Fruit fly (Drosophila melanogaster) whole organism, embryonic: ENCODE results near the gene CG14883.
A peak's percentile ranks its signal among the peaks of the same experiment; 100 is the strongest.

Experiments
- Ada2b ChIP-seq: fragments of 200-800 bp; sonication (Bioruptor generic); IDR thresholded peaks from 2 replicates; pipeline ENCODE4 v1.3.6; 2022; ENCODE audit warnings: missing biosample characterization, missing genetic modification characterization
- Atf6 ChIP-seq: fragments of 200-800 bp; sonication (Bioruptor generic); IDR thresholded peaks from 2 replicates; pipeline ENCODE4 v1.3.6; 2022; ENCODE audit warnings: missing biosample characterization, missing genetic modification characterization
- B-H1 ChIP-seq: fragments of 200-800 bp; sonication (Bioruptor generic); IDR thresholded peaks from 3 replicates; pipeline ENCODE4 v1.3.6; 2022; ENCODE audit warnings: missing biosample characterization, missing genetic modification characterization
- B-H2 ChIP-seq: fragments of 200-800 bp; sonication (Bioruptor generic); optimal IDR thresholded peaks from 2 replicates; lab custom pipeline; 2018; ENCODE audit warnings: missing biosample characterization, mild to moderate bottlenecking, missing genetic modification characterization
- Bdp1 ChIP-seq: fragments of 200-800 bp; sonication (Bioruptor generic); optimal IDR thresholded peaks from 3 replicates; lab custom pipeline; 2016; ENCODE audit warnings: missing biosample characterization, missing genetic modification characterization
- Bteb2 ChIP-seq: fragments of 200-800 bp; sonication (Bioruptor generic); optimal IDR thresholded peaks from 2 replicates; lab custom pipeline; 2016; ENCODE audit warnings: missing biosample characterization, missing genetic modification characterization
- CG1024 ChIP-seq: fragments of 200-800 bp; sonication (Bioruptor generic); IDR thresholded peaks from 2 replicates; pipeline ENCODE4 v1.3.6; 2022; ENCODE audit warnings: missing biosample characterization, missing genetic modification characterization
- CG10267 ChIP-seq: fragments of 200-800 bp; sonication (Bioruptor generic); optimal IDR thresholded peaks from 2 replicates; lab custom pipeline; 2018; ENCODE audit warnings: missing biosample characterization, mild to moderate bottlenecking, missing genetic modification characterization, moderate library complexity
- CG10321 ChIP-seq: fragments of 200-800 bp; sonication (Bioruptor generic); IDR thresholded peaks from 2 replicates; pipeline ENCODE4 v1.3.6; 2022; ENCODE audit warnings: missing biosample characterization, missing genetic modification characterization
- CG10543 ChIP-seq: fragments of 200-800 bp; sonication (Bioruptor generic); optimal IDR thresholded peaks from 3 replicates; lab custom pipeline; 2017; ENCODE audit warnings: missing biosample characterization, mild to moderate bottlenecking, missing genetic modification characterization, moderate library complexity
- CG13287 ChIP-seq: fragments of 200-800 bp; sonication (Bioruptor generic); IDR thresholded peaks from 2 replicates; pipeline ENCODE4 v1.3.6; 2022; ENCODE audit warnings: missing biosample characterization, missing genetic modification characterization; ENCODE audit not compliant: partially characterized antibody
- CG13624 ChIP-seq: fragments of 200-800 bp; sonication (Bioruptor generic); optimal IDR thresholded peaks from 2 replicates; lab custom pipeline; 2016; ENCODE audit warnings: missing biosample characterization, missing genetic modification characterization
- CG1529 ChIP-seq: fragments of 200-800 bp; sonication (Bioruptor generic); optimal IDR thresholded peaks from 3 replicates; lab custom pipeline; 2018; ENCODE audit warnings: missing biosample characterization, missing genetic modification characterization
- CG15696 ChIP-seq: fragments of 200-800 bp; sonication (Bioruptor generic); optimal IDR thresholded peaks from 2 replicates; lab custom pipeline; 2019; ENCODE audit warnings: missing biosample characterization, mild to moderate bottlenecking, missing genetic modification characterization, moderate library complexity
- CG17829 ChIP-seq: fragments of 200-800 bp; optimal IDR thresholded peaks from 2 replicates; lab custom pipeline; 2019; ENCODE audit warnings: missing biosample characterization, mild to moderate bottlenecking, missing genetic modification characterization, moderate library complexity
- CG18476 ChIP-seq: fragments of 200-800 bp; sonication (Bioruptor generic); optimal IDR thresholded peaks from 2 replicates; lab custom pipeline; 2016; ENCODE audit warnings: missing biosample characterization, mild to moderate bottlenecking, missing genetic modification characterization
- CG7745 ChIP-seq: fragments of 200-800 bp; sonication (Bioruptor generic); optimal IDR thresholded peaks from 2 replicates; lab custom pipeline; 2018; ENCODE audit warnings: missing biosample characterization, mild to moderate bottlenecking, missing genetic modification characterization, moderate library complexity
- CG8924 ChIP-seq: fragments of 200-800 bp; optimal IDR thresholded peaks from 3 replicates; lab custom pipeline; 2019; ENCODE audit warnings: missing biosample characterization, mild to moderate bottlenecking, missing genetic modification characterization, moderate library complexity
- CG8944 ChIP-seq: fragments of 200-800 bp; sonication (Bioruptor generic); optimal IDR thresholded peaks from 3 replicates; lab custom pipeline; 2016; ENCODE audit warnings: missing biosample characterization, missing genetic modification characterization
- CG9437 ChIP-seq: fragments of 200-800 bp; sonication (Bioruptor generic); optimal IDR thresholded peaks from 2 replicates; lab custom pipeline; 2018; ENCODE audit warnings: missing biosample characterization, mild to moderate bottlenecking, missing genetic modification characterization
- CG9727 ChIP-seq: fragments of 200-800 bp; sonication (Bioruptor generic); optimal IDR thresholded peaks from 3 replicates; lab custom pipeline; 2017; ENCODE audit warnings: missing biosample characterization, mild to moderate bottlenecking, missing genetic modification characterization
- CHES-1-like ChIP-seq: fragments of 200-800 bp; sonication (Bioruptor generic); optimal IDR thresholded peaks from 2 replicates; lab custom pipeline; 2016; ENCODE audit warnings: missing biosample characterization, missing genetic modification characterization
- CTCF ChIP-seq: fragments of 200-800 bp; sonication (Bioruptor generic); optimal IDR thresholded peaks from 2 replicates; lab custom pipeline; 2017; ENCODE audit warnings: missing biosample characterization, mild to moderate bottlenecking, missing genetic modification characterization, moderate library complexity
- Chrac-16 ChIP-seq: fragments of 200-800 bp; sonication (Bioruptor generic); optimal IDR thresholded peaks from 3 replicates; lab custom pipeline; 2016; ENCODE audit warnings: missing biosample characterization, missing genetic modification characterization
- Drgx ChIP-seq: fragments of 200-800 bp; sonication (Bioruptor generic); IDR thresholded peaks from 2 replicates; pipeline ENCODE4 v1.3.6; 2022; ENCODE audit warnings: missing biosample characterization, missing genetic modification characterization
- Ets65A ChIP-seq: fragments of 200-800 bp; sonication (Bioruptor generic); peaks from one replicate; lab custom pipeline; 2016; ENCODE audit warnings: missing biosample characterization, missing genetic modification characterization
- Hmx ChIP-seq: fragments of 200-800 bp; sonication (Bioruptor generic); optimal IDR thresholded peaks from 2 replicates; lab custom pipeline; 2016; ENCODE audit warnings: missing biosample characterization, missing genetic modification characterization
- Hr51 ChIP-seq, 2 experiments: fragments of 200-800 bp; sonication (Bioruptor generic); optimal IDR thresholded peaks; 2 replicates in 1 of 2; 3 replicates in 1 of 2; lab custom pipeline; 2016 to 2018; ENCODE audit warnings: missing biosample characterization in 2 of 2, missing genetic modification characterization in 2 of 2, mild to moderate bottlenecking in 1 of 2, moderate library complexity in 1 of 2
- Lim3 ChIP-seq: fragments of 200-800 bp; sonication (Bioruptor generic); IDR thresholded peaks from 2 replicates; pipeline ENCODE4 v1.3.6; 2022; ENCODE audit warnings: missing biosample characterization, missing genetic modification characterization
- MTF-1 ChIP-seq: fragments of 200-800 bp; sonication (Bioruptor generic); optimal IDR thresholded peaks from 2 replicates; lab custom pipeline; 2018; ENCODE audit warnings: missing biosample characterization, mild to moderate bottlenecking, missing genetic modification characterization, borderline replicate concordance
- Nf-YC ChIP-seq: fragments of 200-800 bp; optimal IDR thresholded peaks from 3 replicates; lab custom pipeline; 2019; ENCODE audit warnings: missing biosample characterization, mild to moderate bottlenecking, missing genetic modification characterization, moderate library complexity
- Opbp ChIP-seq: fragments of 200-800 bp; sonication (Bioruptor generic); IDR thresholded peaks from 3 replicates; pipeline ENCODE4 v1.3.6; 2022; ENCODE audit warnings: missing biosample characterization, missing genetic modification characterization; ENCODE audit not compliant: partially characterized antibody
- Sry-δ ChIP-seq: fragments of 200-800 bp; sonication (Bioruptor generic); optimal IDR thresholded peaks from 2 replicates; lab custom pipeline; 2016; ENCODE audit warnings: missing biosample characterization, missing genetic modification characterization
- Stat92E ChIP-seq, 3 experiments: fragments of >200 bp in 2 of 3; fragments of 200-800 bp in 1 of 3; sonication (Bioruptor generic) in 1 of 3; optimal IDR thresholded peaks; 2 replicates each; lab custom pipeline; 2017 to 2019; ENCODE audit warnings: missing biosample characterization in 3 of 3, missing genetic modification characterization in 3 of 3, mild to moderate bottlenecking in 1 of 3, moderate library complexity in 1 of 3
- Xrp1 ChIP-seq: fragments of 200-800 bp; sonication (Bioruptor generic); IDR thresholded peaks from 2 replicates; pipeline ENCODE4 v1.3.6; 2022; ENCODE audit warnings: missing biosample characterization, missing genetic modification characterization
- ab ChIP-seq: fragments of 200-800 bp; sonication (Bioruptor generic); optimal IDR thresholded peaks from 2 replicates; lab custom pipeline; 2016; ENCODE audit warnings: missing biosample characterization, missing genetic modification characterization
- cas ChIP-seq: fragments of 200-800 bp; sonication (Bioruptor generic); IDR thresholded peaks from 2 replicates; pipeline ENCODE4 v1.3.6; 2022; ENCODE audit warnings: missing biosample characterization, missing genetic modification characterization
- dmrt99B ChIP-seq: fragments of 200-800 bp; sonication (Bioruptor generic); optimal IDR thresholded peaks from 2 replicates; lab custom pipeline; 2018; ENCODE audit warnings: missing biosample characterization, mild to moderate bottlenecking, missing genetic modification characterization, moderate library complexity
- ewg ChIP-seq: fragments of 200-800 bp; sonication (Bioruptor generic); optimal IDR thresholded peaks from 3 replicates; lab custom pipeline; 2017; ENCODE audit warnings: mild to moderate bottlenecking, missing biosample characterization, missing genetic modification reagents, missing genetic modification characterization
- ftz-f1 ChIP-seq: fragments of 200-800 bp; sonication (Bioruptor generic); optimal IDR thresholded peaks from 2 replicates; lab custom pipeline; 2016; ENCODE audit warnings: missing biosample characterization, missing genetic modification characterization
- gsb-n ChIP-seq: fragments of 200-800 bp; sonication (Bioruptor generic); optimal IDR thresholded peaks from 3 replicates; lab custom pipeline; 2018; ENCODE audit warnings: missing biosample characterization, mild to moderate bottlenecking, missing genetic modification characterization
- jing ChIP-seq: fragments of 200-800 bp; sonication (Bioruptor generic); optimal IDR thresholded peaks from 2 replicates; lab custom pipeline; 2018; ENCODE audit warnings: missing biosample characterization, mild to moderate bottlenecking, missing genetic modification characterization
- lmd ChIP-seq: fragments of 200-800 bp; sonication (Bioruptor generic); IDR thresholded peaks from 2 replicates; pipeline ENCODE4 v1.3.6; 2022; ENCODE audit warnings: missing biosample characterization, missing genetic modification characterization
- nerfin-2 ChIP-seq: fragments of 200-800 bp; sonication (Bioruptor generic); IDR thresholded peaks from 2 replicates; pipeline ENCODE4 v1.3.6; 2022; ENCODE audit warnings: missing biosample characterization, missing genetic modification characterization; ENCODE audit not compliant: partially characterized antibody
- otp ChIP-seq: fragments of 200-800 bp; sonication (Bioruptor generic); IDR thresholded peaks from 3 replicates; pipeline ENCODE4, ENCODE4 v1.3.6; 2022; ENCODE audit warnings: missing biosample characterization, missing genetic modification characterization
- ranshi ChIP-seq: fragments of 200-800 bp; sonication (Bioruptor generic); IDR thresholded peaks from 2 replicates; pipeline ENCODE4 v1.3.6; 2022; ENCODE audit warnings: missing biosample characterization, missing genetic modification characterization
- sob ChIP-seq: fragments of 200-800 bp; sonication (Bioruptor generic); IDR thresholded peaks from 2 replicates; pipeline ENCODE4 v1.3.6; 2022; ENCODE audit warnings: missing biosample characterization, missing genetic modification characterization
- tio ChIP-seq: fragments of 200-800 bp; sonication (Bioruptor generic); optimal IDR thresholded peaks from 2 replicates; lab custom pipeline; 2017; ENCODE audit warnings: missing biosample characterization, missing genetic modification characterization, inconsistent platforms
- usp ChIP-seq: fragments of >200 bp; optimal IDR thresholded peaks from 2 replicates; lab custom pipeline; 2017; ENCODE audit warnings: missing biosample characterization, missing genetic modification characterization
- zf30C ChIP-seq: fragments of 200-800 bp; sonication (Bioruptor generic); optimal IDR thresholded peaks from 3 replicates; lab custom pipeline; 2018; ENCODE audit warnings: missing biosample characterization, mild to moderate bottlenecking, missing genetic modification characterization

The CG14883 gene

dm6 chr3R:16469501-16470263, 13.8 kb downstream of the CG14883 start, which contains the start of the genes CG42232 and CSN5 (continued):
- TF ChIP-seq ranshi (GFP tag; lab: Robert Waterston, UW) (no peak), ewg (GFP tag; lab: Kevin White, UChicago) (peak; percentile 15), CTCF (GFP tag; lab: Kevin White, UChicago) (no peak), Hr51 (GFP tag; optimal IDR thresholded peaks at IDR 0.05; lab: Kevin White, UChicago) (peak in 1 of 2 experiments; percentile 36), B-H2 (GFP tag; lab: Kevin White, UChicago) (no peak), CG9437 (peak; percentile 59), CG15696 (tag; lab: Kevin White, UChicago) (peak; percentile 60), Xrp1 (GFP tag; lab: Robert Waterston, UW) (peak; percentile 55; the same call in 1 of the 2 replicates), CG1529 (GFP tag; lab: Kevin White, UChicago) (no peak), lmd (GFP tag; lab: Robert Waterston, UW) (peak; percentile 25; the same call in 1 of the 2 replicates), dmrt99B (no peak), CG13287 (GFP tag; lab: Robert Waterston, UW) (peak; percentile 61), CG10321 (GFP tag; lab: Robert Waterston, UW) (no peak), cas (GFP tag; lab: Robert Waterston, UW) (peak; percentile 31; the same call in 1 of the 2 replicates), Ada2b (GFP tag; lab: Robert Waterston, UW) (peak; percentile 43; the same call in 1 of the 2 replicates), MTF-1 (GFP tag; lab: Kevin White, UChicago) (no peak), Drgx (no peak), Chrac-16 (GFP tag; lab: Kevin White, UChicago) (peak; percentile 71), nerfin-2 (GFP tag; lab: Robert Waterston, UW) (no peak), CG13624 (GFP tag; lab: Kevin White, UChicago) (no peak), CHES-1-like (GFP tag; lab: Kevin White, UChicago) (peak; percentile 26), Nf-YC (tag; lab: Kevin White, UChicago) (no peak), CG1024 (GFP tag; lab: Robert Waterston, UW) (peak; percentile 32; the same call in 1 of the 2 replicates), jing (no peak), Bteb2 (no peak), Ets65A (GFP tag; lab: Kevin White, UChicago) (peak; percentile 91), CG8924 (tag; lab: Kevin White, UChicago) (peak; percentile 67), Atf6 (GFP tag; lab: Robert Waterston, UW) (peak; percentile 38; the same call in 1 of the 2 replicates), CG7745 (tag; lab: Kevin White, UChicago) (no peak), Sry-δ (GFP tag; lab: Kevin White, UChicago) (peak; percentile 66), CG10543 (GFP tag; lab: Kevin White, UChicago) (no peak), Hmx (GFP tag; lab: Kevin White, UChicago) (no peak), zf30C (GFP tag; lab: Kevin White, UChicago) (no peak), CG18476 (GFP tag; lab: Kevin White, UChicago) (no peak), CG17829 (tag; lab: Kevin White, UChicago) (peak; percentile 76), Lim3 (GFP tag; lab: Robert Waterston, UW) (no peak), Stat92E (GFP tag; optimal IDR thresholded peaks at IDR 0.05; lab: Kevin White, UChicago) (no peak), gsb-n (no peak), usp (GFP tag; lab: Kevin White, UChicago) (no peak), Bdp1 (no peak), sob (GFP tag; lab: Robert Waterston, UW) (0 out of 2 replicates have a peak, but pooled peaks have one; percentile 18), CG10267 (tag; lab: Kevin White, UChicago) (peak; percentile 75), otp (GFP tag; lab: Robert Waterston, UW) (no peak), CG9727 (GFP tag; lab: Kevin White, UChicago) (peak; percentile 68), ftz-f1 (GFP tag; lab: Kevin White, UChicago) (no peak), B-H1 (GFP tag; lab: Robert Waterston, UW) (no peak), Opbp (GFP tag; lab: Robert Waterston, UW) (no peak; the same call in 2 of the 3 replicates), tio (GFP tag; lab: Kevin White, UChicago) (peak; percentile 41), CG8944 (GFP tag; lab: Kevin White, UChicago) (peak; percentile 29), ab (no peak)
